Fruit fly (Drosophila melanogaster): Measurements from ENCODE around the gene ltl.

Gene ltl

DNA sequence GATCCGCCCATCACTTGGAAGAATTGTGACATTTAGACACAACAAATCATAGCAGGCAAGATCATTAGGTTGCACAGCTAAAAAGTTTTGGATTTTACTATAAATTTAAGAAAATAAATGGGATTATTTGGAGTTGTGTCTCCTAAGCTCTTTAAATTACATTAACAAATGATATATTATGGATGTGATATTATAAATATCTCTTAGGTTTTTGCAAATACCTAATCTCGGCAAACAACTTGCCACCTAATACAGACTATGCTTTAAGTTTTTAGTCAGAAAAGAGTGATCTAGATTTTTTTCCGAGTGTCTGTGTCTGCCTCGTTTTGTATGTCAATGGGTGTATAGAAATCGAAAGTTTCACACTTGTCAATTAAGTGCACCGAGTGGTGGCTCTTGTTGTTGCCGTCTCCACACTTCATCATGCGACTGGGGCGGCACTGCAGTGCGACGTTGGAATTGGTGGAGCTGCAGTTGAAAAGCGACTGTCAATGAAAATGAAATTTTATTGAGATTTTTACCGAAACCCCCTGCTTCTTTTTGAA is 25.9 kb downstream of the ltl start:
- peak; percentile 56 for TF ChIP-seq kay (GFP tag; ENCODE audit: borderline replicate concordance)
- no peak for TF ChIP-seq CG11617 (GFP tag; optimal IDR thresholded peaks at IDR 0.05)
- TF ChIP-seq cic (GFP tag; optimal IDR thresholded peaks at IDR 0.05) = no peak
- TF ChIP-seq pad (GFP tag; optimal IDR thresholded peaks at IDR 0.05) = no peak
- TF ChIP-seq CG12768 (GFP tag; optimal IDR thresholded peaks at IDR 0.05) = no peak
- no peak for TF ChIP-seq CG5204 (GFP tag; optimal IDR thresholded peaks at IDR 0.05)
- no peak for TF ChIP-seq toe (GFP tag; optimal IDR thresholded peaks at IDR 0.05)
- no peak for TF ChIP-seq tj (GFP tag; optimal IDR thresholded peaks at IDR 0.05)
- TF ChIP-seq Mnt (GFP tag; optimal IDR thresholded peaks at IDR 0.05) = no peak

DNA sequence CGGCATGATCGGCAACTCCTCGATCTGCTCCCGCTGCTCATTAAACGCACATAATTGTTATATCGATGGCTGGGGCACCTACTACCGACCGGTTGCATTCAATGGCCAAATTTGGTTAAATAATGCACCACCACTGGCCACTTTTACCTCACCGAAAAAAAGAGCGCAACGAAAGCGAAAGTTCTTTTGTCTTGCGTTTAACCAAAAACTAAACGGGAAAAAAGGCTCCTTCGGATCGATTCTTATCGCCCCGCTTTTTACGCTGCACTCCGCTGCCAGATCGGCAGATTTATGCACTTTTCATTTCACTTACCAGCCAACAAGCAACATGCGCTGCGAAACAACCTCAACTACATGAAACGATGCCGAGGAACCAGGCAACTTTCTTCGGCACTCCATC is 26.8 kb downstream of the ltl start:
- TF ChIP-seq kay (GFP tag; ENCODE audit: borderline replicate concordance) = no peak

DNA sequence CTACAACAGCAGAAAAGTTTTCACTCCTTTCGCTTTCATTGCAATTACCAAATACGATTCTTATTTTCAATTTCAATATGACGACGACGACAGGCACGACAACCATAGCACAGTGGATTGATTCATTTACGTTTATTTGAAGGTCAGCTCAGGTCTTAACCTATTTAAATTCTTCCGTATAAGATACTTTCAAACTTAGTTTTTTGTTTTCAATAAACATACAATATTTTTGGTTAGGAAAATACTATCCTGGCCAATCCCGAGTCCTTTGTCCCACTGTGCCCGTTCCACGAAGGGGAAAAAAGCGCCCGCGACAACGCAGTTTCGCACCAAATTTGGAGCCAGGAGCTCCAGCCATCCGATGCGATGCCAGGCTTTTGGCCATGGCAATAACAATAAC is 31.4 kb downstream of the ltl start:
- no peak for TF ChIP-seq tj (GFP tag; optimal IDR thresholded peaks at IDR 0.05)
- no peak for TF ChIP-seq kay (GFP tag; ENCODE audit: borderline replicate concordance)
- TF ChIP-seq toe (GFP tag; optimal IDR thresholded peaks at IDR 0.05) = no peak
- TF ChIP-seq Mnt (GFP tag; optimal IDR thresholded peaks at IDR 0.05) = no peak
- no peak for TF ChIP-seq Clk (GFP tag; optimal IDR thresholded peaks at IDR 0.05)
- no peak for TF ChIP-seq CG1620 (GFP tag; optimal IDR thresholded peaks at IDR 0.05)
- no peak for TF ChIP-seq Crg-1 (GFP tag; optimal IDR thresholded peaks at IDR 0.05)
- TF ChIP-seq CG12768 (GFP tag; optimal IDR thresholded peaks at IDR 0.05) = no peak
- TF ChIP-seq CG5204 (GFP tag; optimal IDR thresholded peaks at IDR 0.05) = no peak
- no peak for TF ChIP-seq bab1 (GFP tag; optimal IDR thresholded peaks at IDR 0.05)
- no peak for TF ChIP-seq pad (GFP tag; optimal IDR thresholded peaks at IDR 0.05)
- TF ChIP-seq CG33017 (tag; optimal IDR thresholded peaks at IDR 0.05) = no peak

DNA sequence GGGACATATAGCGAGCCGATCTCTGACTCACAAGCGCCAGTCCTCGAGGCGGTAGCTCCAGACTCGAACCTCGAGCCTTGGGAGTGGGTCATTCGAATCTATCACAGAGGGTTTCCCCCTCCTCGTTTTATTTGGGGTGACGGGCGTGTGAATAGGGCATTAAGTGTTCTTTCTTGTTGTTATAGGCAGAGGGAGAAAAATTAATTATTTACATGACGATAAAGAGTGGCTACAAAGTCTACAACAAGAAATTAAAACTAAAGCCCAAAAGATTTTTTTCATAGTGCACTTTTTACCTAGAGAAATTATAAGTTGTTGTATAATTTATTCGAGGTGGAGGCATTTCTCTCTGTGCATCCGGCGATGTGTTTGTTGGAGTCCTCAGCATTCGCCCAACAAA is 33.6 kb downstream of the ltl start:
- TF ChIP-seq CG7045 (GFP tag; optimal IDR thresholded peaks at IDR 0.05) = no peak
- no peak for TF ChIP-seq cnc (optimal IDR thresholded peaks at IDR 0.05)
- TF ChIP-seq pad (GFP tag; optimal IDR thresholded peaks at IDR 0.05) = no peak
- no peak for TF ChIP-seq cic (GFP tag; optimal IDR thresholded peaks at IDR 0.05)

DNA sequence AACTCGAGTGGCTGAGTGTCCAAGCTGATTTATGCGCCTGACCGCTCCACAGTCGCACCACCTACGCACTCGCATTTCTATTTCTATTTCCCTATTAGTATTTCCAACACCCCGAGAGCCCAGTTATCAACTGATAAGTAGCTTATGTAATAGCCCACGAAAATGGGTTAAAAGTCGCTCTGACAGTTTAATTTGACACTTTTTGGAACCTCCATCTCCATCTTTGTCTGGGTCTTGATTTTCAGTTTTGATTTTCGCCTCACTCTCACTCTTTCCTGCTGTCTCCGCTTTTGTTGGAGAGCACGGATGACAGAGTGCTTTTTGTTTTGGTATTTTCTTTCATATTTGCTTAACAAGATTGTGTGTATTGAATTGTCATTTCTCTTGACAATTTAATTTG is 34.3 kb downstream of the ltl start:
- TF ChIP-seq Clk (GFP tag; optimal IDR thresholded peaks at IDR 0.05) = no peak
- no peak for TF ChIP-seq cnc (optimal IDR thresholded peaks at IDR 0.05)
- no peak for TF ChIP-seq CG5204 (GFP tag; optimal IDR thresholded peaks at IDR 0.05)
- TF ChIP-seq Crg-1 (GFP tag; optimal IDR thresholded peaks at IDR 0.05) = no peak
- TF ChIP-seq Hr96 (GFP tag; optimal IDR thresholded peaks at IDR 0.05) = no peak
- TF ChIP-seq CG14711 (tag; optimal IDR thresholded peaks at IDR 0.05) = no peak
- TF ChIP-seq pad (GFP tag; optimal IDR thresholded peaks at IDR 0.05) = no peak
- no peak for TF ChIP-seq tj (GFP tag; optimal IDR thresholded peaks at IDR 0.05)
- no peak for TF ChIP-seq CG1620 (GFP tag; optimal IDR thresholded peaks at IDR 0.05)
- TF ChIP-seq CG11617 (GFP tag; optimal IDR thresholded peaks at IDR 0.05) = no peak
- no peak for TF ChIP-seq CG33017 (tag; optimal IDR thresholded peaks at IDR 0.05)
- no peak for TF ChIP-seq CG7101 (tag; optimal IDR thresholded peaks at IDR 0.05)
- TF ChIP-seq bab1 (GFP tag; optimal IDR thresholded peaks at IDR 0.05) = no peak
- TF ChIP-seq cic (GFP tag; optimal IDR thresholded peaks at IDR 0.05) = no peak
- no peak for TF ChIP-seq Mnt (GFP tag; optimal IDR thresholded peaks at IDR 0.05)
- no peak for TF ChIP-seq CG7045 (GFP tag; optimal IDR thresholded peaks at IDR 0.05)
- no peak for TF ChIP-seq ovo (GFP tag; optimal IDR thresholded peaks at IDR 0.05)

DNA sequence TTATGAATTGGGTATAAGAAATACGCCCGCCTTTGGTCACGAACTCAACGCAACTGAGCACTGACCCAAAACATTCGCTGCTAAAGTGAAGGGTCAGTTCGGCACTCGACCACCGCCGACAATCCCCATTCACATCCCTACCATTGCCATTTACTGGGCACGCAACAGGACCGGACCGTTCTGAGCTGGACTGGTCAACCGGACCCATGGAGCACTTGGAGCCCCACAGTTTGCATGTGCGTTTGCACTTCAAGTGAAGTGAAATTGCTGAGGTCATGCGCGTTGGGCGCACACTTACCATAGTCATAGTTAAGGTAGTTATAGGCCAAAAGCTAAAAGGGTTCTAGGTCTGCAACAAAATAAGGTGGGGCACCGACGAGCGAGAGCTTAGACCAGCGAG is 41.1 kb downstream of the ltl start, which contains the start of gene CG14837:
CG14837 (minus strand) TSS at position 101 of the 400 bp plus-strand sequence.
- no peak for TF ChIP-seq tj (GFP tag; optimal IDR thresholded peaks at IDR 0.05)
- no peak for TF ChIP-seq kay (GFP tag; ENCODE audit: borderline replicate concordance)
- TF ChIP-seq Crg-1 (GFP tag; optimal IDR thresholded peaks at IDR 0.05) = no peak
- TF ChIP-seq Clk (GFP tag; optimal IDR thresholded peaks at IDR 0.05) = no peak
- TF ChIP-seq CG1620 (GFP tag; optimal IDR thresholded peaks at IDR 0.05) = no peak
- no peak for TF ChIP-seq CG14711 (tag; optimal IDR thresholded peaks at IDR 0.05)
- no peak for TF ChIP-seq CG11617 (GFP tag; optimal IDR thresholded peaks at IDR 0.05)
- TF ChIP-seq Mnt (GFP tag; optimal IDR thresholded peaks at IDR 0.05) = no peak
- TF ChIP-seq CG7045 (GFP tag; optimal IDR thresholded peaks at IDR 0.05) = no peak
- TF ChIP-seq Hr96 (GFP tag; optimal IDR thresholded peaks at IDR 0.05) = no peak
- TF ChIP-seq toe (GFP tag; optimal IDR thresholded peaks at IDR 0.05) = no peak
- TF ChIP-seq pad (GFP tag; optimal IDR thresholded peaks at IDR 0.05) = no peak
- TF ChIP-seq bab1 (GFP tag; optimal IDR thresholded peaks at IDR 0.05) = no peak
- TF ChIP-seq CG12768 (GFP tag; optimal IDR thresholded peaks at IDR 0.05) = no peak
- no peak for TF ChIP-seq cnc (optimal IDR thresholded peaks at IDR 0.05)
- TF ChIP-seq CG7101 (tag; optimal IDR thresholded peaks at IDR 0.05) = no peak
- no peak for TF ChIP-seq ovo (GFP tag; optimal IDR thresholded peaks at IDR 0.05)
- TF ChIP-seq CG5204 (GFP tag; optimal IDR thresholded peaks at IDR 0.05) = no peak
- no peak for TF ChIP-seq cic (GFP tag; optimal IDR thresholded peaks at IDR 0.05)
- TF ChIP-seq CG33017 (tag; optimal IDR thresholded peaks at IDR 0.05) = no peak

DNA sequence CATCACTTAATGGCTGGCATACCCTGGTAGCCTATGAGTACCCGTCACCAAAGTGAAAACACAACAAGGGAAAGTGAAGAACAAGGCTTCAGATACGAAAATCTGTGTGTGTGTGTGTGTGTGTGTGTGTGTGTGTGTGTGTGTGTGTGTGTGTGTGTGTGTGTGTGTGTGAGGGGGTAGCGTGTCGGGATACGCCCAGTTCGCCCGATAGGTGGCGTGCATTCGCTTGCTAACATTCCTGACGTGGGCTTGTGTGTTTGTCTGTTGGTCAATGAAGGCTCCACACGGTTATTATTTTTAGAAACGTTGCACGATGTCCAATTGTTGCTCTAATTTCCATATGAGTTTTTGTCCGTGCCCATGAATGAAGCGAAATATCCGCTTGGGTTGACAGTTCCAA is 41.8 kb downstream of the ltl start:
- no peak for TF ChIP-seq CG5204 (GFP tag; optimal IDR thresholded peaks at IDR 0.05)
- TF ChIP-seq ovo (GFP tag; optimal IDR thresholded peaks at IDR 0.05) = no peak
- no peak for TF ChIP-seq cnc (optimal IDR thresholded peaks at IDR 0.05)
- TF ChIP-seq CG33017 (tag; optimal IDR thresholded peaks at IDR 0.05) = no peak
- no peak for TF ChIP-seq CG7101 (tag; optimal IDR thresholded peaks at IDR 0.05)
- no peak for TF ChIP-seq Mnt (GFP tag; optimal IDR thresholded peaks at IDR 0.05)
- TF ChIP-seq bab1 (GFP tag; optimal IDR thresholded peaks at IDR 0.05) = no peak
- no peak for TF ChIP-seq CG11617 (GFP tag; optimal IDR thresholded peaks at IDR 0.05)
- TF ChIP-seq pad (GFP tag; optimal IDR thresholded peaks at IDR 0.05) = no peak
- no peak for TF ChIP-seq cic (GFP tag; optimal IDR thresholded peaks at IDR 0.05)
- no peak for TF ChIP-seq toe (GFP tag; optimal IDR thresholded peaks at IDR 0.05)
- TF ChIP-seq Hr96 (GFP tag; optimal IDR thresholded peaks at IDR 0.05) = no peak
- TF ChIP-seq CG14711 (tag; optimal IDR thresholded peaks at IDR 0.05) = no peak
- TF ChIP-seq Clk (GFP tag; optimal IDR thresholded peaks at IDR 0.05) = no peak
- no peak for TF ChIP-seq Crg-1 (GFP tag; optimal IDR thresholded peaks at IDR 0.05)
- no peak for TF ChIP-seq CG1620 (GFP tag; optimal IDR thresholded peaks at IDR 0.05)
- no peak for TF ChIP-seq tj (GFP tag; optimal IDR thresholded peaks at IDR 0.05)
- TF ChIP-seq CG7045 (GFP tag; optimal IDR thresholded peaks at IDR 0.05) = no peak
- TF ChIP-seq CG12768 (GFP tag; optimal IDR thresholded peaks at IDR 0.05) = no peak
- no peak for TF ChIP-seq kay (GFP tag; ENCODE audit: borderline replicate concordance)
